Worm (Caenorhabditis elegans): Measurements from ENCODE around the gene mig-22.

Gene mig-22

ce11 chrIII:8743796-8744404 lies 23.2 kb downstream of the mig-22 start, which contains the start of gene ZK370.6:
Gene ZK370.6, minus strand, starts transcription at chrIII:8743846.
- no peak for TF ChIP-seq W03F9.2 (tag; optimal IDR thresholded peaks at IDR 0.05)
- no peak for TF ChIP-seq dao-5 (tag; optimal IDR thresholded peaks at IDR 0.05)
- TF ChIP-seq him-1 (tag; optimal IDR thresholded peaks at IDR 0.05), result no peak

DNA sequence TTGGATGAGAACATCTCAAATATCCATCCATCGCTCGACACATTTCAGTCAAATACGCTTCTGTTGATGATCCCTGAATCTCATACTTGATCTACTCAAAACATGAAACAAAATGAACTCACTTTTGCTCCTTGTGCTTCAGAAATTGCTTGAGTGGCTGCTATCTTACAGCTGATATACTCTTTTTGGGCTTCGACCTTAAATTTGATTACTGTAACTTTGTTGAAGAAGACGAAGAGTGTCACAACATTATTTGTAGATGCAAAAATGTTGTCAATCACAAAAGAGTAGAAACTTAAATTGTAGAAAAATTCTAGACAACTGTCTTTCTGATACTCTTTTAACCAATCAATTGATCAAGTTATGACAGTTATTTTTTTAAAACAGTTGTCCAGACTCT lies 24.6 kb downstream of the mig-22 start:
- no peak for TF ChIP-seq dao-5 (tag; optimal IDR thresholded peaks at IDR 0.05)
- no peak for TF ChIP-seq him-1 (tag; optimal IDR thresholded peaks at IDR 0.05)
- TF ChIP-seq W03F9.2 (tag; optimal IDR thresholded peaks at IDR 0.05), result no peak

- TF ChIP-seq dao-5 (tag; optimal IDR thresholded peaks at IDR 0.05) (no peak), him-1 (tag; optimal IDR thresholded peaks at IDR 0.05) (no peak), W03F9.2 (tag; optimal IDR thresholded peaks at IDR 0.05) (no peak)
Measured at ce11 chrIII:8741955-8742354, 25.2 kb downstream of the mig-22 start.

DNA sequence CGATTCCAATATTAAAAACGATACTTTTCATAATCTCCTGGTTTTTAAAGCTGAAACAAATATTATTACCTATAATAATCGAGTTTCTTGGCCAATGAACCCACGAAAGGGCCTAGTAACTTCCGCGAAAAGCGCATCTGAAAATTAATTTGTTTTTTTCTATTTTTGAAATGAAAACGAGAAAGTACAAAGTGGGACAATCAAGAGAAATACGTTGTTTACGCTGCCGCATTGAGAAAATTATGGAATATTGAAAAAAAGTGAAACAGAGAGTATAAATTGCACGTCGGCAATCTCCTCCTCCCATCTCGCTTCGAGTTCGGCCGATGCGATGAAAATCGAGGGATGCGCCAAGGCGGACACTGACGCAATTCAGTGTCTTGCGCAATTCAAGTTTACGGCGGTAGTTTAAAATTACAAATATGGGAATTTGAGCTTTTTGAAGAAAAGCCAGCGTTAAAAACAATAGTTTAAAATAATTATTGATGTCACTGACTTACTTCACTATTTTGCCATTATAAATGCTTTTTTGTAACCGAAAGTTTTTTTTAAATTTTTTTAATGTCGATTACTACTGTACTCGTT lies 25.8 kb downstream of the mig-22 start, which contains the start of gene pdhk-2:
Gene pdhk-2, minus strand, starts transcription at position 137 of the 585 bp plus-strand sequence.
- peak; percentile 91 for TF ChIP-seq W03F9.2 (tag; optimal IDR thresholded peaks at IDR 0.05)
- TF ChIP-seq him-1 (tag; optimal IDR thresholded peaks at IDR 0.05), result peak; percentile 93
- TF ChIP-seq dao-5 (tag; optimal IDR thresholded peaks at IDR 0.05), result no peak

ce11 chrIII:8739786-8740185 lies 27.4 kb downstream of the mig-22 start:
- TF ChIP-seq W03F9.2 (tag; optimal IDR thresholded peaks at IDR 0.05), result no peak
- TF ChIP-seq dao-5 (tag; optimal IDR thresholded peaks at IDR 0.05), result no peak
- no peak for TF ChIP-seq him-1 (tag; optimal IDR thresholded peaks at IDR 0.05)

ce11 chrIII:8739126-8739525 lies 28.0 kb downstream of the mig-22 start:
- TF ChIP-seq him-1 (tag; optimal IDR thresholded peaks at IDR 0.05), result no peak
- no peak for TF ChIP-seq W03F9.2 (tag; optimal IDR thresholded peaks at IDR 0.05)
- no peak for TF ChIP-seq dao-5 (tag; optimal IDR thresholded peaks at IDR 0.05)

DNA sequence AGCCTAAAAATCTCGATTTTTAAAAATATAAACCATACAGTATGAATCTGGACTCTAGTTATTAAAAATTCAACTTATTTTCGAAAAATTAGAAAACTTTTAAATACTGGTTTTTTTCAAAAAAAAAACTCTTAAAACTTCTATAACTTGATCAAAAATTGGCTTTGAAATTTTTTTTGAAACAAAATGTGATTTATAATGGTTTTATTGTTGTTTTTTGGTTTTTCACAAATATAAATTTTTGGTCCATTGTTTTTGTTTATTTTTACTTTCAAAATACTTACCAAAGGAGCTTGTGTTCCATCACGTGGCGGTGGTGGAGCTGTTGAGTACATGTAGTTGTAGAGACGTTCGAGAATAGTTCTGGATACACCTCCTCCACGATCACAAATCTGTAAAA lies 28.9 kb downstream of the mig-22 start:
- no peak for TF ChIP-seq him-1 (tag; optimal IDR thresholded peaks at IDR 0.05)
- no peak for TF ChIP-seq dao-5 (tag; optimal IDR thresholded peaks at IDR 0.05)
- TF ChIP-seq W03F9.2 (tag; optimal IDR thresholded peaks at IDR 0.05), result no peak

- TF ChIP-seq him-1 (tag; optimal IDR thresholded peaks at IDR 0.05), result no peak
- TF ChIP-seq W03F9.2 (tag; optimal IDR thresholded peaks at IDR 0.05), result no peak
- no peak for TF ChIP-seq dao-5 (tag; optimal IDR thresholded peaks at IDR 0.05)
Measured at ce11 chrIII:8737391-8737790, 29.8 kb downstream of the mig-22 start.

- TF ChIP-seq W03F9.2 (tag; optimal IDR thresholded peaks at IDR 0.05) (no peak), him-1 (tag; optimal IDR thresholded peaks at IDR 0.05) (no peak), dao-5 (tag; optimal IDR thresholded peaks at IDR 0.05) (no peak)
Measured at ce11 chrIII:8734327-8734885, 32.7 kb downstream of the mig-22 start.

DNA sequence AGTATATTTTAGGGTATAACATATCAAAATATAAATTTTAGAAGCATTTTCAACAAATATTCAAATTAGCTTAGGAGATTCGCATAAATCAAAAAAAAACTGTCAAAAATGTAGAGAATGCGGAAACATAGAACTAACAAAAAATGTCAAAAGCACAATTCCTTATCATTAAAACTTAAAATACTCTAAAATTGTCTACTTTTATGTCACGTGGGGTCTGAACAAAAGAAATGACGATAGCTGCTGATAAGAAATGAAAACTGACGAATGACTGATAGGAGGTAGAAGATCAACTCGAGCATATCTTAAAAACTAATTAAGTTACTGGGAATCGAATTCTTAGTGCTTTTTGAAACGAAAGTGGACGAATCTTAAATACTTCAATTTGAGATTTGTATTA lies 33.5 kb downstream of the mig-22 start:
- TF ChIP-seq him-1 (tag; optimal IDR thresholded peaks at IDR 0.05), result no peak
- TF ChIP-seq W03F9.2 (tag; optimal IDR thresholded peaks at IDR 0.05), result no peak
- TF ChIP-seq dao-5 (tag; optimal IDR thresholded peaks at IDR 0.05), result no peak

DNA sequence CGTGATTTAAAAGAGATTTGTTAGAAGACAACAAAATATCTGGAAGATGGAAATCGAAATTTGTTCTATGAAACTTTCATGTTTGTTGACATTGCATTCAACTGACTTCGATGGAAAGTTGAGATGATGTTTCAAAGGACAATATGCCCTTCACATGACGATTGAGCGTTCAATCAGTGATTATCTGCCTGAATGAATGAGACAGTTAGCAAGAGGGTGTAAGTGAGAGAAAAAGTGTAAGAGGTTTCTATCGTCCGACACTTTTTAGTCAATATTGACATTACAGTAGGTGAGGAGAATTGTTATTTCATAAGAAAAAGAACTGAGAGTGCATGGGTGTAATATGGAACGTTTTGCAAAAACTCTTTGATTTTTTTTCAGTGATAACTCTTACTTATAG lies 33.9 kb downstream of the mig-22 start:
- no peak for TF ChIP-seq W03F9.2 (tag; optimal IDR thresholded peaks at IDR 0.05)
- TF ChIP-seq dao-5 (tag; optimal IDR thresholded peaks at IDR 0.05), result no peak
- no peak for TF ChIP-seq him-1 (tag; optimal IDR thresholded peaks at IDR 0.05)

ce11 chrIII:8731973-8732372 lies 35.2 kb downstream of the mig-22 start:
- TF ChIP-seq dao-5 (tag; optimal IDR thresholded peaks at IDR 0.05) (no peak), W03F9.2 (tag; optimal IDR thresholded peaks at IDR 0.05) (no peak), him-1 (tag; optimal IDR thresholded peaks at IDR 0.05) (no peak)

DNA sequence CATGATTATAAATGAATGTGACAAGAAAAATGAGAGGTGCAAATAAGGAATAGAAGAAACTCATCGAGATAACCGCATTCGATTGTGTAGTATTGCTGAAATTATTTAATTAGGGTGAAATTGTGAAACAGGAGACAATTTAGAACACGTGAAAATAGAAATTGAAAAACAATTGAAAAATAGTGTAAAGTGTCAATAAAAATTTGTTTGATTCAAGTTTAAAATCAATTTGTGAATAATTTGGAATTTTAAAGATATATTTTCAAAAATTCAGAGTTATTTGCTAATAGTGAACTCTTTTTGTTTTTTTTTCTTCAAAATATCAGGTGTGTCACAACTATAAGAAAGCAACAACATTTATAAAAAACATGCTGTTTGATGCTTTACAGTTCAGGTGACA lies 35.8 kb downstream of the mig-22 start, which contains the start of gene ZK370.4:
Gene ZK370.4, minus strand, starts transcription at position 101 of the 400 bp plus-strand sequence.
- TF ChIP-seq W03F9.2 (tag; optimal IDR thresholded peaks at IDR 0.05) (no peak), him-1 (tag; optimal IDR thresholded peaks at IDR 0.05) (no peak), dao-5 (tag; optimal IDR thresholded peaks at IDR 0.05) (no peak)
